Fruit fly (Drosophila melanogaster) S2 (cell line): ENCODE measurements around the gene Cpsf73.

Source experiments
- CG8478 ChIP-seq: fragments of >200 bp; optimal IDR thresholded peaks from 2 replicates; lab custom pipeline; 2018
- CTCF ChIP-seq, 2 experiments: fragments of >200 bp; optimal IDR thresholded peaks; 2 replicates each; lab custom pipeline; 2018

Gene Cpsf73

DNA sequence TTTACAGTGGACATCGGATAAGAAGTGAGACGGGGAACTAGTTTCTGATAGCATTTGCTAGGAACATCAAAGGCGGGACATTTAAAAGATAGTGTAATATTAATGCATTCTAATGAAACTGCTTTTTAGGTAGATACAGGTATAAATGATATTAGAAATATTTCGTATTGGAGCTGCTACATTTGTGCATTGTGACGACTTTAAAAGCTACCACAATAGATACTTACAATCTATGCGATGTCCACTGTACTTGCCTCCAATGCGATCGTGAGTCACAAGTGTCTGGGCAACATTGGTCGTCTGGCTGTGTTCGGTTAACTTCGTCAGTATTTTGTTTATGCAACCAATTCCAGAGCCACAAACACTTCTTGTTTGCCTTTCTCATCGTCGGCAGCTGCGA is 6.5 kb upstream of the Cpsf73 start:
- TF ChIP-seq CTCF (optimal IDR thresholded peaks at IDR 0.05; lab: Kevin White, UChicago) (no peak), CG8478 (lab: Kevin White, UChicago) (no peak)

DNA sequence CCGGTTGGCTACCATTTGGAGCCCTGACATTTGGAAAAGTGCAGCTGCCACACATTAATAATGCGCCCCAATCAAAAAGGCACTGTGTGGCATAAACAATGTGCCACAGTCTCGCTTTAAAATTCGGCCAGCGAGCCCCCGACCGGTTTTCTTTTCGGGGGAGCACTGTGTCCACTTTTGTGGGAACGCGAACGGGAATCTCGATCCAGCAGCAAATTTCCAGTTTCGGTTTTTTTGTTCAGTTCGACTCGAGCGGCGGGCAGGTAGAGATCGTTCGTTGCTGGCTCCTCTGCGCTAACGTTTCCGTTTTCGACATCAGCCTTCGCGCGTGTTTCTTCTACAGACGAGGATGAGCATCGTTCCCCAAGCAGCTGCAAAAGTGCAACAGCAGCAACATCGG is 5.8 kb upstream of the Cpsf73 start, which contains the start of gene CG7702:
Gene CG7702, plus strand, starts transcription at position 239 of the 400 bp plus-strand sequence.
- TF ChIP-seq CG8478 (lab: Kevin White, UChicago) (no peak), CTCF (optimal IDR thresholded peaks at IDR 0.05; lab: Kevin White, UChicago) (no peak)

DNA sequence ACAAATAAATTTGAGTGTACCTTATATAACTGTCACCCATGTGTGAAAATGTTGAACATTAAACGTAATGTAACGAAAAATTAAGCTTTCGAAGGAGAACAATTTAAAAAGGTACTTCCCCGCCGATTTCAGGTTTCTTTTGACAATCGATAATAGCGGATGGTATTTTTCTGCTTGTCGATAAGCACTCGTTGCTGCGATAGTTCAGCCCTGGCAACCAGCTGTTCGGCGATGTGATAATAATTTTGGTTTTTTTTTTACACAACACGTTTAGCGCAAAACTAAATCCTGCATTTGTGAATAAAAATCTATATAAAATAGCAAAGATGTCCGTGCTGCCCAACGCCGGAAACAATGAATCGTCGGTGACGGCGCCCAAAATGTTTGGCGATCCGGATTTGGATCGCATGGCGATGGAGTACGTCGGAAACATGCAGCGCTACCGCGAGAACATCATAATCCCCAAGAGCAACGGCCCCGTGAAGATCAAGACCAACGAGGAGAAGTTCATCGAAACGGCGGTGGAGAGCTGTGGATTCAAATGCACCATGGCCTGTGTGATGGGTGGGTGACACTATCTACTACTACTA is 4.4 kb upstream of the Cpsf73 start, which contains the start of gene CG31229:
Gene CG31229, plus strand, starts transcription at position 194 of the 590 bp plus-strand sequence.
- no peak for TF ChIP-seq CG8478 (lab: Kevin White, UChicago)
- no peak for TF ChIP-seq CTCF (optimal IDR thresholded peaks at IDR 0.05; lab: Kevin White, UChicago)

DNA sequence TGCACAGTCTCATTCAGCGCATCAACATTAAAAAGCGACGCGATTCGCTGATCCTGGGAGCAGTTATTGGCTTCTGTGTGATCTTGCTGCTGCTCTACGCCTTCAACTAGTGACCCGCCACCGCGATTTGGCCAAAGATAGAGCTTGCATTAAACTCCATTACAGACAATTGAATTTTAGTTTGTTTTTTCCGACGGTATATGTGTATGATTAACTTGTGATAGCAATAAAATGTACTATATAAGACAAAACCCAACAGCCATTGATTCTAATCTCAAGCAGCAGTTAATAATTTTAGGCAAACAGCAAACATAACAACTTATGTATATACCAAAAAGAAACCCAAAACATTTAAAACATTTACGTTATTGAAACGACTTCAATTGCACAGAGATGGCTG is 1.7 kb upstream of the Cpsf73 start, which contains the start of gene CG31231:
Gene CG31231, plus strand, starts transcription at position 301 of the 400 bp plus-strand sequence.
- TF ChIP-seq CTCF (optimal IDR thresholded peaks at IDR 0.05; lab: Kevin White, UChicago) (no peak), CG8478 (lab: Kevin White, UChicago) (no peak)

DNA sequence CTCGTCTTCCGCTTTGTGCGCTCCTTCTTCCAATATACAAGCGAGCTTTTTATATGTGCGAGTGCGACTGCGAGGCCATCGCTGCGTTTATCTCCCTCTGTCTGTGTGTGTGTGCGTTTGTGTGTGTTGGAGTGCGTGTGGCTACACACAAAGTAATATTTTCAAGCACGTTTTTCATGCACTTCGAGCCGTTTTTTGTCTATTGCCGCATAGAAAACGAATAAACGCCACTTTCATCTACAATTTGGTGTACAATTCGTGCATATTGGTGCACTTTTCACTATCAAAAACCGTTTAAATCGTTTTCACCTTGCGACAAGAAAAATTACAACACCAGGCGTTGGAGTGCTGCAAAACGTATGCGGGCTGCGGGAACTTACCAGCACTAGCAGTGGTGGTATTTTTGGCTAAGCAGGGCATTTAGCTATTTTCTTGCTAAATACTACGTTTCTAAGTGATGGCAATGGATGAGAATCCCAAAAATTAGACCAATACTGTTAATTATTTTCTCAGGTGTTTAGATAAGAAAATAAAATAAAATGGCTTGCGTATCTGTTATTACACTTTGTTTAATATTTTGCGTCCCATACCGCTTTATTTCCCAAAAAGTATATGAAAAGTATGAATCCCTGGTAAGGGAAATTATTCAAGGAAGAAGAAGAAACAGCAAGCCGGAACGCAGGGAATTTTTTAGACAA is 4.3 kb downstream of the Cpsf73 start, which contains the start of the genes CG31224 and CstF64:
Gene CG31224, minus strand, starts transcription at position 365 of the 698 bp plus-strand sequence.
Gene CstF64, plus strand, starts transcription at position 674 of the 698 bp plus-strand sequence.
- TF ChIP-seq CTCF (optimal IDR thresholded peaks at IDR 0.05; lab: Kevin White, UChicago) = no peak
- TF ChIP-seq CG8478 (lab: Kevin White, UChicago) = no peak

DNA sequence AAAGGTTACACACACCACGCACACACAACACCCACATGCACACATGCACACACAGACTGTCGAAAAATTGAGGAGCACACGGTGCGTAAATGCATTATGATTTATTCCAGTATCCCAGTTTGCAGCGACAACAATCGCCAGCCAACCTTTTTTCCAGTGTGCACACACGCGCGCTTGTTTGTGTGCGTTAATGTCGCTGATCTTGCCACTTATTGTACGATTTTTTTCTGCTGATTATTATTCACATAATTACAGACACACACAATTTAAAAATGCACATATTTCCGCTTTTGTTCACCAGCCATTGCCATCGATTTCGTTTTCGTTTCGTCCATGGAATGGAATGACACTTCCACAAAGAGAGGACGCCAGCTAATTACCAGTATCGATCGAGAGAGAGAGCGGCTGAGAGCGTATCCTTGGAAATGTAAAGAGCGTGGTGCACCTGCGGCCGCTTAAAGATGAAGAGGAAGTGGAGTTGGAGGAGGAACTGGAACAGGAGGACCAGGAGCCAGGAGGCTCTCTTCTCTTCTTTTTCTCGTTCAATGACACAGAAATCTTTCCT is 4.9 kb downstream of the Cpsf73 start:
- TF ChIP-seq CG8478 (lab: Kevin White, UChicago) (no peak), CTCF (optimal IDR thresholded peaks at IDR 0.05; lab: Kevin White, UChicago) (no peak)

DNA sequence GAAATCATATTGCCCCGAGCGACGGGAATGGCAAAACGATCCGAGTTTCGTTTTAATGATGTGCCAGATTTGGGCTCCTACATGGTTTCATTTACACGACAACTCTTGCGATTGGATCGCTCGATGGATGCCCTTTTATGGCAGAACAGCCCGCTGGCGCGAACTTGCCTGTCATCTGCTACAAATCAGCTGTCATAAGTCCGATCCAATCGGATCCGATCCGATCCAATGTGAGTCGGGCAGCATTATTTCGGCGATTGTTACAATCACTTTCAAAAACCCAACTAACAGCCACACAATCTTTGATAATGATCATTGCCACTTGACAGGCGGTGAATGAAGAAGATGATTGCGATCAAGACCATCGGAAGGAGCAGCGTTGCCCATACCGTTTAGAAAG is 19.7 kb downstream of the Cpsf73 start:
- TF ChIP-seq CTCF (optimal IDR thresholded peaks at IDR 0.05; lab: Kevin White, UChicago) (no peak), CG8478 (lab: Kevin White, UChicago) (no peak)

DNA sequence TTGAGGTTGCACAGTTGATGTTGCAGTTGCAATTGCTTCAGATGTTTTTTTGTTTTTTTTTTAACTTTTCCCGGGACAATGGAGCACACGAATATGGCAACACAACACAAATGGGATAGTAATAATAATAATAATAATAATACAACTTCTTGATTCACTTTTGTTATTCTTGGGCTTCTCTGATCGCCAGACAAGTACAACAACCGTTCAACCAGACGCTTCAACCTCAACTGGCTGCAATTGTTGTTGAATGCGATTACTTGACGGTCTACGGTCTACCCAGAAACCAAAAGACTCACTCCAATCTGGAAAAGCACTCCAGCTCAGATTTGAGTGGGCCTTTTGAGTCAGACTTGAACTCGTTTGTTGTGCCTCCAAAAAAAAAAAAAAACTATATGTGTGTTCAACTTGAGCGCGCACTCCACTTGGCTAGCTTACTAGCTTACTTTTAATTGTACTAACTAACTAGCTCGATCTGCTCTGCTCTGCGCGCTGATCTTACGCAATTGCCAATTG is 22.1 kb downstream of the Cpsf73 start, which contains the start of gene CG14301:
Gene CG14301, minus strand, starts transcription at position 216 of the 516 bp plus-strand sequence.
- TF ChIP-seq CTCF (optimal IDR thresholded peaks at IDR 0.05; lab: Kevin White, UChicago) (no peak), CG8478 (lab: Kevin White, UChicago) (no peak)

DNA sequence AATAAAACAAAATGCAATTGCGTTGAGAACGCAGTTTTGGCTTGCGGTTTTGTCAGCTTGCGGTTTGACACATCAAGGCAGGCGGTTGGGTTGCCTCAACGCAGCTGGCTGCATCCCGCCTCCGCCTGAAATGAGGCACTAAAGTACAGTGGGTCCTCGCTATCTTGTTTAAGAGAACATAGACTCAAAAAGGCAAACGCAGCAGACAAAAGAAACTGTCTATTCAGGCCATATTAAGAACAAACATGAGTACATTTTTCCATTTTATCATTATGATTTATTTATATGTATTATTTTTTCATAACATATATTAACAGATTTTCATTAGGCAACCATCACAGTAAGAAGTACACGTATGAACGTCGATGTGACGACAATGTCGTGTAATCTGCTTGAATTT is 23.7 kb downstream of the Cpsf73 start:
- TF ChIP-seq CG8478 (lab: Kevin White, UChicago) (no peak), CTCF (optimal IDR thresholded peaks at IDR 0.05; lab: Kevin White, UChicago) (no peak)

DNA sequence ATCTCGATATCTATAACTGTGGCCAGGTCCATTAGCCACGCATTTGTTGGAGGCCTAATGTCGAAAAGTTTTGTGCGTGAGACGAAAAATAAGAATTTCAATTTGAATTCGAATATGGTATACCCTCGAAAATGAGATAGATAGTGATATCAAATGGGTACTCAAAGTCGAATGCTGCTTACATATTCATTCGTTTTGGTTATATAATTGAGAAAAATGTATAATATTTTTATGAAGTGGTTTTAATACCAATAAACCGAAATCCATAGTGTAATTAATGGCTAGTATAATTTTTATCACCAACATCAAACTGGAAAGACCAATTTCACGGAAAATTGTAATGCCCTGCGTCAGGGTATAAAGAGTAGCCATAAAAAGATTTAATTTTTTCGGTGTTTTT is 30.3 kb downstream of the Cpsf73 start:
- TF ChIP-seq CTCF (optimal IDR thresholded peaks at IDR 0.05; lab: Kevin White, UChicago) (no peak), CG8478 (lab: Kevin White, UChicago) (no peak)

DNA sequence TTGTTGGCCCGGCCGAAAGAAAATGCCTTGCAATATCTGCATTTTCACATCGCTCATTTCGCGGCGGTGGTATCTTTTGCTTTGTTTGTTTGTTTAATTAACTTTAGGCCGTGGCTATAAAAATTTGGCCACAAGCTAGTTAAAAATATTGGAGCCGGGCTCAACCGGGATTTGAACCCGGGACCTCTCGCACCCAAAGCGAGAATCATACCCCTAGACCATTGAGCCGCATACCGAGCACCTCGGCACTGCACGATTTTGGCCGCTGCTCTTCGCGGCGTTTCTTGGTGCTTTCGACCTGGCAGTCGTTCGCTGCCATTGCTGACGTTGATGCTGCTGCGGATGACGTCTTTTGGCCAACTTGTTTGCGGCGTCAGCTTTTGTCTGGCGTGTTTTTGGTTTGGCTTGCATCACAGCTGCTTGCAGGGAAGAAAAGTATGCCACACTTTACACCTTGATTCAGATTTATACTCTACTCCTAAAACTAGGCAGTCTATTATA is 35.0 kb downstream of the Cpsf73 start:
- no peak for TF ChIP-seq CG8478 (lab: Kevin White, UChicago)
- TF ChIP-seq CTCF (optimal IDR thresholded peaks at IDR 0.05; lab: Kevin White, UChicago) = no peak

DNA sequence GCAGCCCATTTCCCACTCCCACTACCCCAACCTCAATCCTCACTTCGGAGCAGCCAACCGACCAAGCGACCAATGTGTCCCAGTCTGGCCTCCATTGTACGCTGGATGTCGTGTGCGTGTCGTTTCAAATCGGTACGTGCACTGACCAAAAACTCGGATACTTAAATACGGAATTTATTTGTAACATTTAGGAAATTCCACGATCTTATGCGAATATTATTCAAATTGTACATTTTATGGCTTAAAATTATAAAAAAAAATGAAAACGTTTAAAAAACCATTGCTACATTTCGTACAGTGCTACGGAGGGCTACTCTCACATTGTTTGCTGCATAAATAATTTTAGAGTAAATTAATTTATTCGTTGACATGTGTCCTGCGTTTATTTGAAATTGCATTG is 38.8 kb downstream of the Cpsf73 start:
- no peak for TF ChIP-seq CTCF (optimal IDR thresholded peaks at IDR 0.05; lab: Kevin White, UChicago)
- TF ChIP-seq CG8478 (lab: Kevin White, UChicago) = no peak

DNA sequence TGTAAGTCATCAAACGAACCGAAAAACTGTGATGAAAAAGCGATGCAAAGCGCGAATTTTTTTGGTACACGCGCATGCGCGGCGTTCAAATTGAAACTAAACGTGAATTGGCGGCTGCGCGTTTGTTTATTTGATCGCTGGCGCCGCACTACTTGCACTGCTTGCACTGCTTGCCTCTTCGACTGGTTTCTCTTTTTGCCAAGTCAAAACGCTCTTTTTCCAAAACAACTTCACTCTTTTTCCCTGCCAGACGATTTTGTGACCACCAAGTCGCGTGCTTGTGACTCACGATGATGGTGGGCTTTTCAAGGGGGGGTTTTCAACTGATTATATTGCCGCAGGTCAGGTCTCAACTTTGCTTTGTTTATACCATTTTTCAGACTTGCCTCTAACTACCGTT is 42.1 kb downstream of the Cpsf73 start, which contains the start of gene CG14304:
Gene CG14304, minus strand, starts transcription at position 98 of the 400 bp plus-strand sequence.
- TF ChIP-seq CTCF (optimal IDR thresholded peaks at IDR 0.05; lab: Kevin White, UChicago) = peak; percentile 6 to 18
- no peak for TF ChIP-seq CG8478 (lab: Kevin White, UChicago)

DNA sequence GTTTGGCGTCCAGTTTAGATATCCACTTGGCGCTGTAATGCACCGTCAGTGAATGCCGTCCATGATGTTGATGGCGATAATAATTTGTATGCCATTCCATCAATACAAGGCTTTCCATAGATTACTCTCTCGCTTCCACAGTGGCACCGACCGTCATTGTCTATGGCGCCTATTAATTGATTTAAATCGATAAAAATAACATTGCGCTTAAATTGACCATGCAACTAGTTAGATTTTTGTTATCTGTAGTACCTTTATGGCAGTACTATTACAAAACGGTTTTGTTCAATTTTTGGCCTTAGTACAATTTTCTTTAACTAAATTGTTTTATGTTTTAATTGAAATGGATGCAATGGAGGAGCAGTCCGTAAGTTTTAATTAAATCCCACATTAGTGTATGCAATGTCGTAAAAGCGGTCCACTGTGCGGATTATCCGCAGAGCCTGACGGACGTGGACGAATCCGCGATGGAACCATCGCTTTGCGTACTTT is 43.9 kb downstream of the Cpsf73 start:
- no peak for TF ChIP-seq CTCF (optimal IDR thresholded peaks at IDR 0.05; lab: Kevin White, UChicago)
- TF ChIP-seq CG8478 (lab: Kevin White, UChicago) = no peak
